Worm (Caenorhabditis elegans) whole organism, L4/young adult: ENCODE results near the gene srsx-34.

Source experiments
- W03F9.2 ChIP-seq: fragments of 150-350 bp; optimal IDR thresholded peaks from 2 replicates; lab custom pipeline; 2014; ENCODE audit warnings: missing biosample characterization, missing genetic modification characterization
- dao-5 ChIP-seq: sonication (generic microtip); optimal IDR thresholded peaks from 2 replicates; lab custom pipeline; 2016; ENCODE audit warnings: missing genotype, missing genetic modification characterization, moderate library complexity, missing compliant biosample characterization
- him-1 ChIP-seq: sonication (generic microtip); optimal IDR thresholded peaks from 2 replicates; lab custom pipeline; 2016; ENCODE audit warnings: missing genotype, missing genetic modification reagents, missing genetic modification characterization, missing compliant biosample characterization

DNA sequence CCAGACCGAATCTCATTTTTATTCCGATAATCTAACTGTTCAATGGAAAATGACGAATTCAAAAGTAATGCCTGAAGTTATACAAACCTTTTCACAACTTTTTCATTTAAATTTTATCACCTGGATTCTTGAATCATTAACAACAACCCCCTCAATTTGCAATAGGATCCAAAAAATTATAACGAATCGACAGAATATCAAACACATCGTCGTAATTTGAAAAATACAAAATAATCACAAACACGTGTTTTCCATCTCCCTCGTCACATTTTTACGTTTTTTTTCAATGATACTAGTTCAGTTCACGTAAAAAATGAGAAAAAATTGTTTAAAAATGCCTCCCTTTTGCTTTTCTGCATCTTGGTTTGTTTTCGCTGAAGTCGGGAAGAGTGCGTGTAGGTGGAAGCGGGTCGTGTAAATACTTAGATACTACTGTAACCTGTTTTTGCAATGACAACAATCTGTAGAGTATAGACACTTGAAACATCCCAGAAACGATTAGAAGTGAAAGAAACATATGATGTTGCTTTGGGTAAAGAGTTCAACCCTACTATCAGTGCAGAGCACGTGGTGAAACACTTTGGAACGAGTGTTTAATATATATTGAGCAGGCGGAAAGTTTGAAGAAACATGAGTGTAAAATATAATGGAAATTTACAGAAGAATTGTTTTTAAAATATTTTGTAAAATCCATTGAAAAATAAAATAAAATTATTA, 37.7 kb downstream of the srsx-34 start, which contains the start of gene oac-50:
- TF ChIP-seq W03F9.2 (no peak), him-1 (tag; lab: Kevin White, UChicago) (no peak), dao-5 (no peak)
